Worm (Caenorhabditis elegans): Measurements from ENCODE around the gene R08A2.5.

Gene R08A2.5

ce11 chrV:14682870-14683269, 29.5 kb upstream of the R08A2.5 start:
- TF ChIP-seq nhr-47 (tag; optimal IDR thresholded peaks at IDR 0.05): no peak
- peak; percentile 71 for TF ChIP-seq nhr-85 (tag)
- no peak for TF ChIP-seq lir-3 (tag; optimal IDR thresholded peaks at IDR 0.05; ENCODE audit: poor library complexity)
- TF ChIP-seq pqm-1 (tag; optimal IDR thresholded peaks at IDR 0.05): no peak
- TF ChIP-seq blmp-1 (tag; optimal IDR thresholded peaks at IDR 0.05): peak; percentile 58
- TF ChIP-seq lin-35 (GFP tag; optimal IDR thresholded peaks at IDR 0.05): no peak

- TF ChIP-seq ama-1 (optimal IDR thresholded peaks at IDR 0.05): peak; percentile 22
- no peak for TF ChIP-seq hlh-17 (GFP tag; optimal IDR thresholded peaks at IDR 0.05; ENCODE audit: borderline replicate concordance)
- no peak for TF ChIP-seq efl-1 (optimal IDR thresholded peaks at IDR 0.05)
- TF ChIP-seq efl-1 (GFP tag; optimal IDR thresholded peaks at IDR 0.05 in 1 of 2): peak in 1 of 2 experiments; percentile 81
Observed at ce11 chrV:14683291-14683690, 29.1 kb upstream of the R08A2.5 start.

- TF ChIP-seq pqm-1 (tag; optimal IDR thresholded peaks at IDR 0.05) (no peak), efl-1 (optimal IDR thresholded peaks at IDR 0.05) (no peak), efl-1 (GFP tag; optimal IDR thresholded peaks at IDR 0.05 in 1 of 2) (peak in 1 of 2 experiments; percentile 90)
Observed at ce11 chrV:14683926-14684325, 28.5 kb upstream of the R08A2.5 start.

- TF ChIP-seq fkh-10 (GFP tag; optimal IDR thresholded peaks at IDR 0.05) (no peak), efl-3 (GFP tag; optimal IDR thresholded peaks at IDR 0.05) (no peak), elt-2 (tag; optimal IDR thresholded peaks at IDR 0.05) (no peak), snu-23 (GFP tag; optimal IDR thresholded peaks at IDR 0.05) (peak; percentile 3), nhr-20 (tag; optimal IDR thresholded peaks at IDR 0.05) (peak; percentile 8), fos-1 (tag; optimal IDR thresholded peaks at IDR 0.05) (no peak), nhr-11 (tag; optimal IDR thresholded peaks at IDR 0.05) (no peak), ceh-63 (GFP tag; optimal IDR thresholded peaks at IDR 0.05) (no peak), lir-3 (tag; optimal IDR thresholded peaks at IDR 0.05; ENCODE audit: poor library complexity) (no peak), efl-1 (optimal IDR thresholded peaks at IDR 0.05) (no peak), efl-1 (GFP tag; optimal IDR thresholded peaks at IDR 0.05 in 1 of 2) (peak in 1 of 2 experiments; percentile 50), pax-3 (tag; optimal IDR thresholded peaks at IDR 0.05) (no peak), sup-37 (GFP tag; optimal IDR thresholded peaks at IDR 0.05) (no peak), unc-62 (GFP tag; optimal IDR thresholded peaks at IDR 0.05) (no peak), pag-3 (tag; optimal IDR thresholded peaks at IDR 0.05; ENCODE audit: borderline replicate concordance, insufficient read depth) (no peak), ceh-88 (GFP tag; IDR thresholded peaks at IDR 0.05) (no peak)
Observed at ce11 chrV:14684359-14685312, 27.8 kb upstream of the R08A2.5 start, which contains the start of gene hsp-90. Gene hsp-90 (plus strand): TSS chrV:14684918.

- TF ChIP-seq ama-1 (optimal IDR thresholded peaks at IDR 0.05) (peak; percentile 88), fkh-10 (GFP tag; optimal IDR thresholded peaks at IDR 0.05) (peak; percentile 97), egl-27 (tag; optimal IDR thresholded peaks at IDR 0.05) (peak; percentile 85 to 89), alr-1 (tag; optimal IDR thresholded peaks at IDR 0.05; ENCODE audit: borderline replicate concordance) (no peak), aha-1 (tag; optimal IDR thresholded peaks at IDR 0.05) (peak; percentile 94), unc-98 (GFP tag; IDR thresholded peaks at IDR 0.05) (peak; percentile 97), zip-4 (GFP tag; optimal IDR thresholded peaks at IDR 0.05) (peak; percentile 94), nhr-77 (tag; optimal IDR thresholded peaks at IDR 0.05) (peak; percentile 99), fkh-8 (tag; optimal IDR thresholded peaks at IDR 0.05) (peak; percentile 100), nhr-237 (tag; optimal IDR thresholded peaks at IDR 0.05) (peak; percentile 96), efl-3 (GFP tag; optimal IDR thresholded peaks at IDR 0.05) (peak; percentile 92), F16B12.6 (tag; optimal IDR thresholded peaks at IDR 0.05) (peak; percentile 26), nhr-11 (tag; optimal IDR thresholded peaks at IDR 0.05) (peak; percentile 95), rnt-1 (tag; optimal IDR thresholded peaks at IDR 0.05) (peak; percentile 99), irx-1 (tag; optimal IDR thresholded peaks at IDR 0.05) (peak; percentile 99), jun-1 (tag; optimal IDR thresholded peaks at IDR 0.05) (peak; percentile 98), nhr-19 (GFP tag; conservative IDR thresholded peaks at IDR 0.05) (peak; percentile 99), pag-3 (tag; optimal IDR thresholded peaks at IDR 0.05; ENCODE audit: borderline replicate concordance, insufficient read depth) (no peak), ets-5 (GFP tag; IDR thresholded peaks at IDR 0.05) (no peak), ztf-11 (tag; optimal IDR thresholded peaks at IDR 0.05) (peak; percentile 53 to 100), ceh-82 (tag; optimal IDR thresholded peaks at IDR 0.05) (peak; percentile 97 to 98 (median 98)), swsn-7 (tag; optimal IDR thresholded peaks at IDR 0.05) (peak; percentile 99), pax-3 (tag; optimal IDR thresholded peaks at IDR 0.05) (peak; percentile 100), ceh-63 (GFP tag; optimal IDR thresholded peaks at IDR 0.05) (peak; percentile 96)
Observed at ce11 chrV:14685435-14686058, 26.9 kb upstream of the R08A2.5 start, which contains the start of gene C47E8.4. Gene C47E8.4 (minus strand): TSS chrV:14685485.
